Worm (Caenorhabditis elegans) whole organism, L4 larva: ENCODE measurements around the gene cest-33.

Source experiments
- ama-1 ChIP-seq: fragments of 150-350 bp; optimal IDR thresholded peaks from 2 replicates; lab custom pipeline; 2014; ENCODE audit warnings: inconsistent platforms, mixed read lengths
- egl-27 ChIP-seq: sonication (generic microtip); optimal IDR thresholded peaks from 3 replicates; lab custom pipeline; 2017; ENCODE audit warnings: missing biosample characterization, missing genetic modification reagents, missing genetic modification characterization
- lin-13 ChIP-seq: fragments of 150-350 bp; optimal IDR thresholded peaks from 2 replicates; lab custom pipeline; 2014; ENCODE audit warnings: missing biosample characterization, missing genetic modification reagents, missing genetic modification characterization
- nhr-11 ChIP-seq: fragments of 150-350 bp; optimal IDR thresholded peaks from 2 replicates; lab custom pipeline; 2014; ENCODE audit warnings: missing biosample characterization, missing genetic modification characterization
- nhr-6 ChIP-seq: fragments of 150-350 bp; optimal IDR thresholded peaks from 2 replicates; lab custom pipeline; 2014; ENCODE audit warnings: missing biosample characterization, missing genetic modification characterization
- pha-4 ChIP-seq, 2 experiments: fragments of 150-350 bp in 1 of 2; fragments of 200-800 bp in 1 of 2; sonication (Bioruptor generic) in 1 of 2; IDR thresholded peaks in 1 of 2; optimal IDR thresholded peaks in 1 of 2; 2 replicates each; pipeline versions ENCODE4 v1.3.6 to Lab custom; 2014 to 2022; ENCODE audit warnings: missing genetic modification characterization in 2 of 2, missing genetic modification reagents in 2 of 2, missing biosample characterization in 1 of 2, missing compliant biosample characterization in 1 of 2
- snpc-4 ChIP-seq: fragments of 150-350 bp; optimal IDR thresholded peaks from 2 replicates; lab custom pipeline; 2014; ENCODE audit warnings: missing biosample characterization, missing genetic modification characterization
- unc-39 ChIP-seq: sonication (generic microtip); optimal IDR thresholded peaks from 2 replicates; lab custom pipeline; 2017; ENCODE audit warnings: missing biosample characterization, missing genetic modification characterization

ce11 chrV:6351122-6351521 is 14.3 kb downstream of the cest-33 start:
- no peak for TF ChIP-seq pha-4 (GFP tag; IDR thresholded peaks at IDR 0.05; lab: Robert Waterston, UW)
- no peak for TF ChIP-seq pha-4 (tag; optimal IDR thresholded peaks at IDR 0.05; lab: Kevin White, UChicago)
- TF ChIP-seq ama-1: no peak
- TF ChIP-seq nhr-6: no peak
- TF ChIP-seq lin-13 (GFP tag; lab: Kevin White, UChicago): no peak
- TF ChIP-seq unc-39 (tag; lab: Kevin White, UChicago): no peak
- no peak for TF ChIP-seq snpc-4 (tag; lab: Kevin White, UChicago)
- TF ChIP-seq nhr-11: no peak
- TF ChIP-seq egl-27 (tag; lab: Kevin White, UChicago): no peak
